Fruit fly (Drosophila melanogaster): ENCODE results near the gene vls.

DNA sequence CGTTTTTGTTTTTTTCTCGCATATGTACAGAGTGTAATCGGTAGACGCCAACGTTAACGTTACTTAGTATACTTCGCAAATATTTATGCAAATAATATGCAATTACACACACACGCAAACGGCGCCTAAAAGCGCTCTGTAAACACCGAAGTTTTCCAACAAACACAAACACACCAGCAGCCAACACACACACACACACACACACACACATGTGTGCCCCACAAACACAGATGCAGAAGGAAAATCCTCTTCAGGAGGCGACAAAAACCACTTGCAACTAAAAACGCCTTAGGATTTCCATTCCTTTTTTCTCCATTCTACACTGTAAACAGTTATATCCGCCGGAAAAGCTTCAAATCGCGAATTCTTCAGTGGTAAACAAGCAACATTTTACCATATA, 8.1 kb downstream of the vls start:
- no peak for TF ChIP-seq CG3847 (GFP tag; IDR thresholded peaks at IDR 0.05)
- no peak for TF ChIP-seq jing (GFP tag; optimal IDR thresholded peaks at IDR 0.05)
- TF ChIP-seq Gug (GFP tag; IDR thresholded peaks at IDR 0.05) = no peak

Measured in whole organism, embryonic.